Fruit fly (Drosophila melanogaster): Measurements from ENCODE around the gene Klp3A.
A peak's percentile ranks its signal among the peaks of the same experiment; 100 is the strongest.

Klp3A gene

DNA sequence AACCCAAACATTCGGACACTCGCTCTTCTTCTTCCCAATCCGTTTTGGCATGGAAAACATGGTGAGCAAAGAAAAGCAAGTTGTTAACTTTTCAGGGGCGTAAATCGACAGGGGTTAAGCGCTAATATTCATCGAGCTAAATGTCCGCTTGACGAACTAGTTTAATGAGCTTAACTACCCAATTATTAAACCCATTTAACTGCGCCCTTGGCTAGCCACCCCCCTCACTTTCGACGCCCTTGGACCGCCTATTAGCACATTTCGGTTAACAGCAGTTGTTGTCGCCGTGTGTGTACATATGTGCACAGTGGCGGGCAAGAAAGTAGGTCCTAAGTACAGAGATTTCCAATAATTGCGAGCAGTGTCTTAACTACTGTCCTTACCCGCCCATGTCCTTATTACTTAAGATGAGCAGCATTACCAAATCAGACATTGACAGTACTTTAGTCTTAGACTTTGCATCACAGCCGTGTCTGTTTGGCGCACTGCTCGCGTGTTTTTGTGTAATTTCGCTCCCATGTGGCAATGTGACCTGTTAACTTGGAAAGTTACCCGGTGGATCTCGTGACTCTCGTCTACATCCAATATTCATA is 14.3 kb downstream of the Klp3A start (continued):
- peak; percentile 91 for TF ChIP-seq Hr51 (GFP tag; optimal IDR thresholded peaks at IDR 0.05)
- peak; percentile 90 for TF ChIP-seq chm (GFP tag; IDR thresholded peaks at IDR 0.05)
- peak; percentile 96 for TF ChIP-seq CG11247 (GFP tag; IDR thresholded peaks at IDR 0.05)
- peak; percentile 46 for TF ChIP-seq Lhr (GFP tag; optimal IDR thresholded peaks at IDR 0.05)
- TF ChIP-seq CG10431 (GFP tag; optimal IDR thresholded peaks at IDR 0.05), result no peak
- peak; percentile 96 for TF ChIP-seq dysf (GFP tag; IDR thresholded peaks at IDR 0.05)
- TF ChIP-seq BtbVII (GFP tag; optimal IDR thresholded peaks at IDR 0.05), result peak; percentile 88
- no peak for TF ChIP-seq hth (optimal IDR thresholded peaks at IDR 0.05)
- peak; percentile 92 for TF ChIP-seq sisA (GFP tag; IDR thresholded peaks at IDR 0.05)
- peak; percentile 73 for TF ChIP-seq Ets97D (GFP tag; optimal IDR thresholded peaks at IDR 0.05)
- peak; percentile 79 for TF ChIP-seq danr (GFP tag; IDR thresholded peaks at IDR 0.05)
- peak; percentile 68 for TF ChIP-seq CG10979 (tag; optimal IDR thresholded peaks at IDR 0.05)
- TF ChIP-seq ara (GFP tag; IDR thresholded peaks at IDR 0.05), result peak; percentile 88
- TF ChIP-seq wdn (GFP tag; IDR thresholded peaks at IDR 0.05), result peak; percentile 94
- peak; percentile 83 for TF ChIP-seq Atf3 (GFP tag; optimal IDR thresholded peaks at IDR 0.05)
- TF ChIP-seq cwo (GFP tag; optimal IDR thresholded peaks at IDR 0.05), result peak; percentile 93
- TF ChIP-seq jigr1 (GFP tag; IDR thresholded peaks at IDR 0.05), result peak; percentile 87
- TF ChIP-seq CG3838 (GFP tag; optimal IDR thresholded peaks at IDR 0.05), result peak; percentile 21
- peak; percentile 92 for TF ChIP-seq CG31224 (GFP tag; IDR thresholded peaks at IDR 0.05)
- peak; percentile 65 for TF ChIP-seq CG17568 (GFP tag; optimal IDR thresholded peaks at IDR 0.05)
- TF ChIP-seq D (optimal IDR thresholded peaks at IDR 0.05), result no peak
- TF ChIP-seq D (GFP tag; optimal IDR thresholded peaks at IDR 0.05), result peak; percentile 66
- peak; percentile 87 for TF ChIP-seq HLH3B (GFP tag; IDR thresholded peaks at IDR 0.05)
- TF ChIP-seq Fer3 (tag; optimal IDR thresholded peaks at IDR 0.05), result peak; percentile 93
- TF ChIP-seq eve (GFP tag; optimal IDR thresholded peaks at IDR 0.05), result peak in 1 of 2 experiments; percentile 18
- no peak for TF ChIP-seq CG42726 (GFP tag; IDR thresholded peaks at IDR 0.05; ENCODE audit: partially characterized antibody)
- peak; percentile 37 for TF ChIP-seq Vsx1 (GFP tag; optimal IDR thresholded peaks at IDR 0.05)
- TF ChIP-seq CHES-1-like (GFP tag; optimal IDR thresholded peaks at IDR 0.05), result peak; percentile 96
- no peak for TF ChIP-seq CG15479 (GFP tag; optimal IDR thresholded peaks at IDR 0.05)
- peak; percentile 86 for TF ChIP-seq CG7357 (GFP tag; IDR thresholded peaks at IDR 0.05)
- TF ChIP-seq CG18011 (GFP tag; optimal IDR thresholded peaks at IDR 0.05), result peak; percentile 80
- TF ChIP-seq CG11085 (GFP tag; IDR thresholded peaks at IDR 0.05), result peak; percentile 95
- no peak for TF ChIP-seq hkb (optimal IDR thresholded peaks at IDR 0.05)
- TF ChIP-seq hkb (GFP tag; IDR thresholded peaks at IDR 0.05), result peak; percentile 91
- TF ChIP-seq jumu (GFP tag; optimal IDR thresholded peaks at IDR 0.05), result peak; percentile 93
- peak; percentile 86 for TF ChIP-seq ham (GFP tag; IDR thresholded peaks at IDR 0.05)
- TF ChIP-seq sc (optimal IDR thresholded peaks at IDR 0.05), result no peak
- peak; percentile 59 for TF ChIP-seq sc (GFP tag; optimal IDR thresholded peaks at IDR 0.05)
- peak; percentile 90 for TF ChIP-seq CG11695 (GFP tag; IDR thresholded peaks at IDR 0.05)
- TF ChIP-seq slou (GFP tag; optimal IDR thresholded peaks at IDR 0.05), result peak; percentile 93
- TF ChIP-seq CG13775 (GFP tag; optimal IDR thresholded peaks at IDR 0.05), result peak; percentile 88
- peak in 1 of 3 experiments; percentile 47 for TF ChIP-seq lola (GFP tag; optimal IDR thresholded peaks at IDR 0.05)
- peak; percentile 81 for TF ChIP-seq Hmx (GFP tag; optimal IDR thresholded peaks at IDR 0.05)
- TF ChIP-seq CG15696 (tag; optimal IDR thresholded peaks at IDR 0.05), result peak; percentile 52
- peak; percentile 75 for TF ChIP-seq ap (GFP tag; IDR thresholded peaks at IDR 0.05)
- TF ChIP-seq CG7556 (GFP tag; optimal IDR thresholded peaks at IDR 0.05), result peak; percentile 91
- TF ChIP-seq CG14710 (tag; optimal IDR thresholded peaks at IDR 0.05), result peak; percentile 31
- TF ChIP-seq fd3F (GFP tag; optimal IDR thresholded peaks at IDR 0.05), result peak; percentile 89
- peak; percentile 77 for TF ChIP-seq gsb-n (tag; optimal IDR thresholded peaks at IDR 0.05)
- peak; percentile 94 for TF ChIP-seq org-1 (GFP tag; optimal IDR thresholded peaks at IDR 0.05)
- TF ChIP-seq CG17912 (GFP tag; optimal IDR thresholded peaks at IDR 0.05), result no peak

All from whole organism, embryonic.